Worm (Caenorhabditis elegans) whole organism, L4 larva: Measurements from ENCODE around the gene srz-29.
"Not testable (repeated sequence)": the region's sequence is repeated elsewhere in the genome, so short reads cannot be mapped to it uniquely, and the experiment has no call there.

Experiments used
- ces-1 ChIP-seq: fragments of 150-350 bp; sonication (generic microtip); optimal IDR thresholded peaks from 4 replicates; lab custom pipeline; 2014; ENCODE audit warnings: missing biosample characterization, missing genetic modification reagents, missing genetic modification characterization
- cey-2 ChIP-seq: sonication (generic microtip); optimal IDR thresholded peaks from 3 replicates; lab custom pipeline; 2017; ENCODE audit warnings: missing genetic modification characterization, mild to moderate bottlenecking, missing compliant biosample characterization, antibody characterized with exemption, borderline replicate concordance; ENCODE audit not compliant: insufficient read depth
- lin-13 ChIP-seq: fragments of 150-350 bp; optimal IDR thresholded peaks from 2 replicates; lab custom pipeline; 2014; ENCODE audit warnings: missing biosample characterization, missing genetic modification reagents, missing genetic modification characterization
- lir-3 ChIP-seq: sonication (generic microtip); optimal IDR thresholded peaks from 2 replicates; lab custom pipeline; 2016; ENCODE audit warnings: mild to moderate bottlenecking, missing genetic modification characterization, missing compliant biosample characterization
- madf-5 ChIP-seq, 2 experiments: fragments of 200-800 bp; sonication (Bioruptor generic); IDR thresholded peaks; 2 replicates each; pipeline ENCODE4 v1.3.6; 2022; ENCODE audit warnings: missing compliant biosample characterization in 2 of 2, missing genetic modification characterization in 2 of 2
- nhr-11 ChIP-seq: fragments of 150-350 bp; optimal IDR thresholded peaks from 2 replicates; lab custom pipeline; 2014; ENCODE audit warnings: missing biosample characterization, missing genetic modification characterization

- not testable (repeated sequence) for TF ChIP-seq nhr-11 (tag; lab: Kevin White, UChicago); ces-1 (GFP tag; lab: Kevin White, UChicago); cey-2; madf-5 (GFP tag; IDR thresholded peaks at IDR 0.05; lab: Robert Waterston, UW); lir-3 (tag; lab: Kevin White, UChicago); lin-13 (GFP tag; lab: Kevin White, UChicago)
Measured at ce11 chrIV:13651411-13651810, 5.7 kb upstream of the srz-29 start, which contains the start of gene C08F11.12.
